Worm (Caenorhabditis elegans) whole organism, early embryonic: Measurements from ENCODE around the gene C35D10.1.

Source experiments
- aly-1 ChIP-seq: sonication (generic microtip); optimal IDR thresholded peaks from 2 replicates; lab custom pipeline; 2016; ENCODE audit warnings: missing genetic modification characterization, missing compliant biosample characterization
- ama-1 ChIP-seq: fragments of 150-350 bp; optimal IDR thresholded peaks from 2 replicates; lab custom pipeline; 2014
- ceh-36 ChIP-seq: sonication (generic microtip); optimal IDR thresholded peaks from 2 replicates; lab custom pipeline; 2016; ENCODE audit warnings: missing genetic modification characterization, inconsistent platforms, missing compliant biosample characterization
- flt-1 ChIP-seq: fragments of 200-800 bp; sonication (Bioruptor generic); IDR thresholded peaks from 2 replicates; pipeline ENCODE4 v1.3.6; 2022; ENCODE audit warnings: missing genetic modification characterization, missing compliant biosample characterization
- sea-1 ChIP-seq: fragments of 200-800 bp; sonication (Bioruptor generic); conservative IDR thresholded peaks from 2 replicates; pipeline ENCODE4 v1.3.6; 2022; ENCODE audit warnings: missing genetic modification characterization, missing compliant biosample characterization

ce11 chrIII:4878281-4878680, 1.3 kb upstream of the C35D10.1 start, which contains the start of the genes tost-1 and arx-6:
- no peak for TF ChIP-seq ceh-36 (tag; lab: Kevin White, UChicago)
- no peak for TF ChIP-seq sea-1
- no peak for TF ChIP-seq ama-1 (lab: Kevin White, UChicago)
- no peak for TF ChIP-seq aly-1 (tag; lab: Kevin White, UChicago)
- no peak for TF ChIP-seq flt-1 (GFP tag; lab: Robert Waterston, UW)
